Worm (Caenorhabditis elegans): Measurements from ENCODE around the gene F38B6.8.

The F38B6.8 gene

ce11 chrX:6692896-6693295, 10.3 kb upstream of the F38B6.8 start:
- TF ChIP-seq nhr-27 (tag; optimal IDR thresholded peaks at IDR 0.05), result no peak
- TF ChIP-seq nfya-1 (tag; optimal IDR thresholded peaks at IDR 0.05; ENCODE audit: borderline replicate concordance, insufficient read depth), result no peak
- no peak for TF ChIP-seq egl-44 (GFP tag; IDR thresholded peaks at IDR 0.05)
- TF ChIP-seq lsy-27 (tag; optimal IDR thresholded peaks at IDR 0.05; ENCODE audit: borderline replicate concordance, insufficient read depth), result no peak
- no peak for TF ChIP-seq hlh-26 (GFP tag; conservative IDR thresholded peaks at IDR 0.05)
- TF ChIP-seq madf-6 (GFP tag; IDR thresholded peaks at IDR 0.05), result no peak
- no peak for TF ChIP-seq snpc-1.1 (tag; optimal IDR thresholded peaks at IDR 0.05; ENCODE audit: insufficient read depth)
- TF ChIP-seq F33H1.4 (GFP tag; IDR thresholded peaks at IDR 0.05), result no peak
- TF ChIP-seq ets-4 (GFP tag; optimal IDR thresholded peaks at IDR 0.05), result no peak
- TF ChIP-seq pha-4 (tag; optimal IDR thresholded peaks at IDR 0.05), result no peak
- no peak for TF ChIP-seq mes-4 (tag; optimal IDR thresholded peaks at IDR 0.05)
- TF ChIP-seq attf-6 (GFP tag; IDR thresholded peaks at IDR 0.05), result no peak
- TF ChIP-seq K11D2.4 (GFP tag; IDR thresholded peaks at IDR 0.05), result no peak
- TF ChIP-seq F22D6.2 (tag; optimal IDR thresholded peaks at IDR 0.05), result no peak
- TF ChIP-seq ceh-91 (GFP tag; IDR thresholded peaks at IDR 0.05), result no peak
- no peak for TF ChIP-seq akir-1 (GFP tag; optimal IDR thresholded peaks at IDR 0.05)
- TF ChIP-seq ceh-100 (GFP tag; IDR thresholded peaks at IDR 0.05), result no peak
- no peak for TF ChIP-seq let-607 (tag; optimal IDR thresholded peaks at IDR 0.05)
- TF ChIP-seq T26A5.8 (tag; optimal IDR thresholded peaks at IDR 0.05), result no peak
- TF ChIP-seq lsl-1 (GFP tag; optimal IDR thresholded peaks at IDR 0.05), result no peak

ce11 chrX:6691653-6692052, 9.1 kb upstream of the F38B6.8 start:
- TF ChIP-seq rcor-1 (GFP tag; IDR thresholded peaks at IDR 0.05) (no peak), F57A8.1 (GFP tag; optimal IDR thresholded peaks at IDR 0.05) (no peak)

- TF ChIP-seq repo-1 (tag; optimal IDR thresholded peaks at IDR 0.05) (no peak), nfyb-1 (GFP tag; IDR thresholded peaks at IDR 0.05) (no peak), let-607 (tag; optimal IDR thresholded peaks at IDR 0.05) (no peak), ztf-18 (tag; optimal IDR thresholded peaks at IDR 0.05) (no peak), ekl-4 (GFP tag; IDR thresholded peaks at IDR 0.05) (no peak), cebp-1 (GFP tag; IDR thresholded peaks at IDR 0.05) (no peak), cebp-1 (tag; optimal IDR thresholded peaks at IDR 0.05) (no peak), gei-17 (GFP tag; optimal IDR thresholded peaks at IDR 0.05) (no peak), ceh-27 (GFP tag; optimal IDR thresholded peaks at IDR 0.05) (no peak), Y79H2A.3 (GFP tag; conservative IDR thresholded peaks at IDR 0.05) (no peak), K12H6.12 (tag; optimal IDR thresholded peaks at IDR 0.05) (no peak), dox-1 (GFP tag; IDR thresholded peaks at IDR 0.05) (no peak), ztf-6 (GFP tag; IDR thresholded peaks at IDR 0.05) (no peak), madf-10 (tag; optimal IDR thresholded peaks at IDR 0.05) (no peak), die-1 (tag; optimal IDR thresholded peaks at IDR 0.05) (no peak), tbp1 (GFP tag; optimal IDR thresholded peaks at IDR 0.05) (no peak), egl-44 (GFP tag; IDR thresholded peaks at IDR 0.05) (no peak), tbx-9 (tag; optimal IDR thresholded peaks at IDR 0.05; ENCODE audit: borderline replicate concordance) (no peak)
Measured at ce11 chrX:6689985-6690384, 7.4 kb upstream of the F38B6.8 start, which contains the start of gene F38B6.6. TSS of gene F38B6.6 (minus strand) at chrX:6690085.

All from whole organism, young adult.